ENCODE assay signal across 2 worm cellular contexts in the genomic region with DNA sequence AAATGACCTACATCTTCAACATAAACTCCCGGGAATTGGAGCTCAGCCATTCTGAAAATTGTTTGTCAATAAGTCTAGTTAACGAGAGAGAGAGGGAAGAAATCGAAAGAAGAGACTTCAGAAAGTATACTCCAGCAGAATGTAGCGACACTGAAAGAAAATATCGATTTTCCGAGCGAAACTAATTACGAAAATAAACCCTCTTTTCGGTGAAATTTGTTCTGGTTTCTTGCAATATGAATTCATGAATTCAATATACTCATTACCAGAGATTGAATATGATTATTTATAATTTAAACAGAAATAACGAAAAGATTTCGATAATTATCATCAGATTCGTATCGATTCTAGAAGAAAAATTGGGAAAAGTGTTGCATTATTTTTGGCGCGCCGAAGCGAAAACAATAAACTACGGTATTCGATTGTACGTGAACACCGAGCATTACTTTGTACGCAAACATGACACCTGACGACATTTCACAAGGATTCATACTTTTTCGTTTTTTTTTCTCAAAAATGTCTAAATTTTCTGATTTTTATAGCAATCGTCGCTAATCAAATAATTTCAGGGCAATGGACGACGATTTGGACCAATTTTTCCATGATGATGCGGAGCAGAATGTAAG.
TF ChIP-seq lines count a peak whose summit lies in the region.

Gene hmg-4, minus strand, starts transcription at position 51 of the 626 bp plus-strand sequence.
Gene T20B12.3, plus strand, starts transcription at position 570 of the 626 bp plus-strand sequence.

TF ChIP-seq in whole organism, L1 larva, 84 proteins besides CTCF, POLR2A, EP300 and RAD21 (continued from another document):
- TF ChIP-seq efl-1 (optimal IDR thresholded peaks at IDR 0.05; lab: Kevin White, UChicago) (peak; percentile 61 to 65), efl-1 (GFP tag; optimal IDR thresholded peaks at IDR 0.05 in 1 of 2; lab: Kevin White, UChicago) (peak; percentile 51 to 95), nhr-11 (tag; optimal IDR thresholded peaks at IDR 0.05; lab: Kevin White, UChicago) (no peak), sox-4 (tag; optimal IDR thresholded peaks at IDR 0.05; lab: Kevin White, UChicago) (no peak), rnt-1 (tag; optimal IDR thresholded peaks at IDR 0.05; lab: Kevin White, UChicago) (peak; percentile 35), pqm-1 (tag; optimal IDR thresholded peaks at IDR 0.05; lab: Kevin White, UChicago) (no peak), zag-1 (tag; optimal IDR thresholded peaks at IDR 0.05; lab: Kevin White, UChicago) (no peak), blmp-1 (tag; optimal IDR thresholded peaks at IDR 0.05; lab: Kevin White, UChicago) (peak; percentile 51), fkh-8 (tag; optimal IDR thresholded peaks at IDR 0.05; lab: Kevin White, UChicago) (no peak), nhr-90 (tag; optimal IDR thresholded peaks at IDR 0.05; lab: Kevin White, UChicago; ENCODE audit: poor library complexity) (no peak), elt-2 (tag; optimal IDR thresholded peaks at IDR 0.05; lab: Kevin White, UChicago) (no peak), nhr-19 (GFP tag; conservative IDR thresholded peaks at IDR 0.05; lab: Robert Waterston, UW) (no peak; the same call in 1 of the 2 replicates), hlh-17 (GFP tag; optimal IDR thresholded peaks at IDR 0.05; lab: Kevin White, UChicago; ENCODE audit: borderline replicate concordance) (no peak), lin-15B (tag; optimal IDR thresholded peaks at IDR 0.05; lab: Kevin White, UChicago) (peak; percentile 18)

TF ChIP-seq in whole organism, L2 larva, 48 proteins besides CTCF, POLR2A, EP300 and RAD21 (continued from another document):
- TF ChIP-seq C34F6.9 (tag; optimal IDR thresholded peaks at IDR 0.05; lab: Kevin White, UChicago) (peak; percentile 70), ceh-16 (tag; optimal IDR thresholded peaks at IDR 0.05; lab: Kevin White, UChicago) (no peak), mab-5 (tag; optimal IDR thresholded peaks at IDR 0.05; lab: Kevin White, UChicago) (no peak), unc-55 (GFP tag; optimal IDR thresholded peaks at IDR 0.05; lab: Kevin White, UChicago) (peak; percentile 67), ztf-4 (tag; optimal IDR thresholded peaks at IDR 0.05; lab: Kevin White, UChicago) (no peak), egl-27 (tag; optimal IDR thresholded peaks at IDR 0.05; lab: Kevin White, UChicago) (no peak), F13H6.1 (tag; optimal IDR thresholded peaks at IDR 0.05; lab: Kevin White, UChicago) (no peak)
